Worm (Caenorhabditis elegans) whole organism, L2 larva: ENCODE results near the gene gly-8.

Source experiments
- R02D3.7 ChIP-seq: fragments of 150-350 bp; optimal IDR thresholded peaks from 2 replicates; lab custom pipeline; 2014; ENCODE audit warnings: missing biosample characterization, missing genetic modification characterization
- alr-1 ChIP-seq: fragments of 150-350 bp; optimal IDR thresholded peaks from 2 replicates; lab custom pipeline; 2014; ENCODE audit warnings: missing biosample characterization, missing genetic modification characterization
- lin-39 ChIP-seq: fragments of 150-350 bp; optimal IDR thresholded peaks from 2 replicates; lab custom pipeline; 2014; ENCODE audit warnings: missing biosample characterization, missing genetic modification reagents, missing genetic modification characterization
- snpc-4 ChIP-seq: fragments of 150-350 bp; optimal IDR thresholded peaks from 2 replicates; lab custom pipeline; 2014; ENCODE audit warnings: missing biosample characterization, missing genetic modification characterization

ce11 chrIII:11632376-11632775 is 7.3 kb downstream of the gly-8 start:
- TF ChIP-seq lin-39 (no peak), snpc-4 (tag; lab: Kevin White, UChicago) (no peak), alr-1 (no peak), R02D3.7 (tag; lab: Kevin White, UChicago) (no peak)
